Fruit fly (Drosophila melanogaster): Measurements from ENCODE around the gene Slbp.

dm6 chr3R:29190984-29191383, 37.9 kb upstream of the Slbp start:
- TF ChIP-seq pros (GFP tag; optimal IDR thresholded peaks at IDR 0.05), result no peak
- TF ChIP-seq kah (GFP tag; optimal IDR thresholded peaks at IDR 0.05), result no peak
- TF ChIP-seq bcd (GFP tag; optimal IDR thresholded peaks at IDR 0.05), result no peak
- no peak for TF ChIP-seq CG14860 (GFP tag; IDR thresholded peaks at IDR 0.05; ENCODE audit: partially characterized antibody)
- TF ChIP-seq stc (GFP tag; IDR thresholded peaks at IDR 0.05), result no peak
- no peak for TF ChIP-seq E2f1 (GFP tag; IDR thresholded peaks at IDR 0.05)

All from whole organism, embryonic.